Worm (Caenorhabditis elegans) whole organism, L4 larva: ENCODE results near the gene Y54H5A.2.

Experiments used
- F10B5.3 ChIP-seq: sonication (generic microtip); optimal IDR thresholded peaks from 2 replicates; lab custom pipeline; 2016; ENCODE audit warnings: mild to moderate bottlenecking, missing genetic modification characterization, missing compliant biosample characterization
- F44E2.7 ChIP-seq: fragments of 200-800 bp; sonication (Bioruptor generic); IDR thresholded peaks from 2 replicates; pipeline ENCODE4 v2.1.2; 2022; ENCODE audit warnings: missing genetic modification characterization, missing compliant biosample characterization
- F49E8.2 ChIP-seq: sonication (generic microtip); optimal IDR thresholded peaks from 2 replicates; lab custom pipeline; 2016; ENCODE audit warnings: missing compliant biosample characterization, mild to moderate bottlenecking, missing genetic modification characterization, borderline replicate concordance
- T26A8.4 ChIP-seq: fragments of 200-800 bp; sonication (Bioruptor generic); IDR thresholded peaks from 2 replicates; pipeline ENCODE4 v1.3.6; 2022; ENCODE audit warnings: missing genetic modification characterization, missing compliant biosample characterization
- Y5F2A.4 ChIP-seq: fragments of 200-800 bp; sonication (Bioruptor generic); optimal IDR thresholded peaks from 2 replicates; lab custom pipeline; 2018; ENCODE audit warnings: mild to moderate bottlenecking, missing genetic modification characterization, missing compliant biosample characterization
- Y75B8A.6 ChIP-seq: fragments of 200-800 bp; sonication (Bioruptor generic); IDR thresholded peaks from 2 replicates; pipeline ENCODE4 v1.3.6; 2022; ENCODE audit warnings: missing genetic modification reagents, missing genetic modification characterization, missing compliant biosample characterization
- ZK337.2 ChIP-seq: fragments of 200-800 bp; sonication (Bioruptor generic); IDR thresholded peaks from 2 replicates; pipeline ENCODE4 v1.3.6; 2022; ENCODE audit warnings: missing genetic modification reagents, missing genetic modification characterization, missing compliant biosample characterization
- ZK546.5 ChIP-seq, 2 experiments: sonication (generic microtip); optimal IDR thresholded peaks; 2 replicates each; lab custom pipeline; 2017; ENCODE audit warnings: missing biosample characterization in 2 of 2, missing genetic modification characterization in 2 of 2
- aha-1 ChIP-seq: fragments of 150-350 bp; peaks from one replicate; lab custom pipeline; 2014; ENCODE audit warnings: missing biosample characterization, missing genetic modification characterization
- arid-1 ChIP-seq: fragments of 200-800 bp; sonication (Bioruptor generic); conservative IDR thresholded peaks from 2 replicates; pipeline ENCODE4 v1.3.6; 2022; ENCODE audit warnings: missing genetic modification reagents, missing genetic modification characterization, missing compliant biosample characterization
- ceh-20 ChIP-seq: fragments of 200-800 bp; sonication (Bioruptor generic); IDR thresholded peaks from 2 replicates; pipeline ENCODE4 v1.3.6; 2022; ENCODE audit warnings: missing genetic modification reagents, missing genetic modification characterization, missing compliant biosample characterization
- ceh-28 ChIP-seq: fragments of 150-350 bp; optimal IDR thresholded peaks from 2 replicates; lab custom pipeline; 2014; ENCODE audit warnings: missing biosample characterization, missing genetic modification reagents, missing genetic modification characterization
- ceh-32 ChIP-seq: sonication (generic microtip); optimal IDR thresholded peaks from 2 replicates; lab custom pipeline; 2016; ENCODE audit warnings: mild to moderate bottlenecking, missing genetic modification characterization, missing compliant biosample characterization; ENCODE audit not compliant: poor library complexity
- ceh-44 ChIP-seq: fragments of 200-800 bp; sonication (Bioruptor generic); IDR thresholded peaks from 2 replicates; pipeline ENCODE4 v1.3.6; 2022; ENCODE audit warnings: missing genetic modification reagents, missing genetic modification characterization, missing compliant biosample characterization
- ceh-82 ChIP-seq: sonication (generic microtip); optimal IDR thresholded peaks from 2 replicates; lab custom pipeline; 2017; ENCODE audit warnings: missing biosample characterization, missing genetic modification characterization
- ces-1 ChIP-seq: fragments of 150-350 bp; sonication (generic microtip); optimal IDR thresholded peaks from 4 replicates; lab custom pipeline; 2014; ENCODE audit warnings: missing biosample characterization, missing genetic modification reagents, missing genetic modification characterization
- daf-16 ChIP-seq, 3 experiments: sonication (generic microtip); optimal IDR thresholded peaks; 2 replicates each; lab custom pipeline; 2016 to 2017; ENCODE audit warnings: missing genetic modification characterization in 3 of 3, missing genetic modification reagents in 3 of 3, mild to moderate bottlenecking in 2 of 3, missing compliant biosample characterization in 2 of 3, missing biosample characterization in 1 of 3, moderate library complexity in 1 of 3
- daf-19 ChIP-seq: fragments of 200-800 bp; sonication (Bioruptor generic); conservative IDR thresholded peaks from 2 replicates; pipeline ENCODE4 v1.3.6; 2022; ENCODE audit warnings: missing genetic modification characterization, missing compliant biosample characterization
- dmd-6 ChIP-seq: fragments of 200-800 bp; sonication (Bioruptor generic); IDR thresholded peaks from 2 replicates; pipeline ENCODE4 v1.3.6; 2022; ENCODE audit warnings: missing genetic modification reagents, missing genetic modification characterization, missing compliant biosample characterization
- dmd-8 ChIP-seq: fragments of 200-800 bp; sonication (Bioruptor generic); IDR thresholded peaks from 2 replicates; pipeline ENCODE4 v1.3.6; 2022; ENCODE audit warnings: missing genetic modification characterization, missing compliant biosample characterization
- dpl-1 ChIP-seq: fragments of 150-350 bp; optimal IDR thresholded peaks from 2 replicates; lab custom pipeline; 2014; ENCODE audit warnings: missing biosample characterization, missing genetic modification reagents, missing genetic modification characterization
- egl-27 ChIP-seq: sonication (generic microtip); optimal IDR thresholded peaks from 3 replicates; lab custom pipeline; 2017; ENCODE audit warnings: missing biosample characterization, missing genetic modification reagents, missing genetic modification characterization
- fkh-10 ChIP-seq: fragments of 150-350 bp; optimal IDR thresholded peaks from 2 replicates; lab custom pipeline; 2014; ENCODE audit warnings: missing biosample characterization, missing genetic modification reagents, missing genetic modification characterization
- fos-1 ChIP-seq: fragments of 150-350 bp; optimal IDR thresholded peaks from 2 replicates; lab custom pipeline; 2014; ENCODE audit warnings: missing biosample characterization, missing genetic modification characterization
- hif-1 ChIP-seq, 2 experiments: sonication (generic microtip); optimal IDR thresholded peaks; 2 replicates each; lab custom pipeline; 2016 to 2017; ENCODE audit warnings: missing compliant biosample characterization in 2 of 2, missing genetic modification characterization in 2 of 2, missing genetic modification reagents in 2 of 2, missing genotype in 2 of 2, mild to moderate bottlenecking in 1 of 2
- hlh-11 ChIP-seq: fragments of 200-800 bp; sonication (Bioruptor generic); optimal IDR thresholded peaks from 2 replicates; lab custom pipeline; 2018; ENCODE audit warnings: mild to moderate bottlenecking, missing genetic modification characterization, missing compliant biosample characterization
- hmg-1.1 ChIP-seq: fragments of 200-800 bp; sonication (Bioruptor generic); IDR thresholded peaks from 2 replicates; pipeline ENCODE4 v1.3.6; 2022; ENCODE audit warnings: missing genetic modification reagents, missing genetic modification characterization, missing compliant biosample characterization
- jun-1 ChIP-seq: fragments of 150-350 bp; optimal IDR thresholded peaks from 2 replicates; lab custom pipeline; 2014; ENCODE audit warnings: missing biosample characterization, missing genetic modification reagents, missing genetic modification characterization
- lin-1 ChIP-seq: fragments of 200-800 bp; sonication (Bioruptor generic); IDR thresholded peaks from 2 replicates; pipeline ENCODE4 v1.3.6; 2022; ENCODE audit warnings: missing genetic modification reagents, missing genetic modification characterization, missing compliant biosample characterization
- lin-13 ChIP-seq: fragments of 150-350 bp; optimal IDR thresholded peaks from 2 replicates; lab custom pipeline; 2014; ENCODE audit warnings: missing biosample characterization, missing genetic modification reagents, missing genetic modification characterization
- lin-15B ChIP-seq: fragments of 150-350 bp; sonication (generic microtip); optimal IDR thresholded peaks from 3 replicates; lab custom pipeline; 2014; ENCODE audit warnings: missing biosample characterization, missing genetic modification characterization
- lin-29 ChIP-seq: fragments of 200-800 bp; sonication (Bioruptor generic); IDR thresholded peaks from 2 replicates; pipeline ENCODE4 v1.3.6; 2022; ENCODE audit warnings: missing genetic modification reagents, missing genetic modification characterization, missing compliant biosample characterization
- lin-38 ChIP-seq: fragments of 200-800 bp; sonication (Bioruptor generic); IDR thresholded peaks from 2 replicates; pipeline ENCODE4 v1.3.6; 2022; ENCODE audit warnings: missing genetic modification reagents, missing genetic modification characterization, missing compliant biosample characterization
- lir-3 ChIP-seq: sonication (generic microtip); optimal IDR thresholded peaks from 2 replicates; lab custom pipeline; 2016; ENCODE audit warnings: mild to moderate bottlenecking, missing genetic modification characterization, missing compliant biosample characterization
- lsy-2 ChIP-seq, 2 experiments: fragments of 150-350 bp in 1 of 2; sonication (generic microtip) in 1 of 2; optimal IDR thresholded peaks; 2 replicates each; lab custom pipeline; 2014 to 2017; ENCODE audit warnings: missing biosample characterization in 2 of 2, missing genetic modification characterization in 2 of 2
- madf-9 ChIP-seq: fragments of 200-800 bp; sonication (Bioruptor generic); conservative IDR thresholded peaks from 2 replicates; pipeline ENCODE4 v1.3.6; 2022; ENCODE audit warnings: missing genetic modification reagents, missing genetic modification characterization, missing compliant biosample characterization
- mes-2 ChIP-seq: sonication (generic microtip); optimal IDR thresholded peaks from 2 replicates; lab custom pipeline; 2016; ENCODE audit warnings: missing genotype, mild to moderate bottlenecking, missing genetic modification characterization, missing compliant biosample characterization; ENCODE audit not compliant: poor library complexity, severe bottlenecking
- nhr-10 ChIP-seq: fragments of 150-350 bp; optimal IDR thresholded peaks from 2 replicates; lab custom pipeline; 2014; ENCODE audit warnings: missing biosample characterization, missing genetic modification characterization
- nhr-42 ChIP-seq: fragments of 200-800 bp; sonication (Bioruptor generic); IDR thresholded peaks from 2 replicates; pipeline ENCODE4 v1.3.6; 2022; ENCODE audit warnings: missing genetic modification characterization, missing compliant biosample characterization
- nhr-48 ChIP-seq: sonication (generic microtip); optimal IDR thresholded peaks from 2 replicates; lab custom pipeline; 2016; ENCODE audit warnings: mild to moderate bottlenecking, missing genetic modification characterization, missing compliant biosample characterization
- nhr-6 ChIP-seq: fragments of 150-350 bp; optimal IDR thresholded peaks from 2 replicates; lab custom pipeline; 2014; ENCODE audit warnings: missing biosample characterization, missing genetic modification characterization
- nhr-77 ChIP-seq: fragments of 150-350 bp; optimal IDR thresholded peaks from 2 replicates; lab custom pipeline; 2014; ENCODE audit warnings: missing biosample characterization, missing genetic modification characterization
- sdz-12 ChIP-seq: fragments of 200-800 bp; sonication (Bioruptor generic); optimal IDR thresholded peaks from 2 replicates; lab custom pipeline; 2018; ENCODE audit warnings: mild to moderate bottlenecking, missing genetic modification characterization, missing compliant biosample characterization
- skn-1 ChIP-seq: fragments of 150-350 bp; optimal IDR thresholded peaks from 2 replicates; lab custom pipeline; 2014; ENCODE audit warnings: missing biosample characterization, missing genetic modification characterization
- unc-130 ChIP-seq: sonication (generic microtip); optimal IDR thresholded peaks from 2 replicates; lab custom pipeline; 2016; ENCODE audit warnings: missing genetic modification reagents, missing genetic modification characterization, missing compliant biosample characterization
- unc-39 ChIP-seq: sonication (generic microtip); optimal IDR thresholded peaks from 2 replicates; lab custom pipeline; 2017; ENCODE audit warnings: missing biosample characterization, missing genetic modification characterization
- unc-62 ChIP-seq, 3 experiments: fragments of 150-350 bp in 1 of 3; sonication (generic microtip); optimal IDR thresholded peaks in 2 of 3; peaks in 1 of 3; 1 replicate in 1 of 3; 2 replicates in 2 of 3; lab custom pipeline; 2014 to 2017; ENCODE audit warnings: missing biosample characterization in 3 of 3, missing genetic modification characterization in 3 of 3, missing genetic modification reagents in 3 of 3, missing genotype in 1 of 3
- ztf-11 ChIP-seq: fragments of 150-350 bp; optimal IDR thresholded peaks from 2 replicates; lab custom pipeline; 2014; ENCODE audit warnings: missing biosample characterization, missing genetic modification characterization

Gene Y54H5A.2

ce11 chrIII:5190179-5190578 lies 40.8 kb upstream of the Y54H5A.2 start:
- no peak for TF ChIP-seq aha-1 (tag; lab: Kevin White, UChicago)
- TF ChIP-seq lin-29 (GFP tag; lab: Robert Waterston, UW), result no peak
- no peak for TF ChIP-seq hlh-11 (tag; lab: Kevin White, UChicago)
- no peak for TF ChIP-seq ces-1 (GFP tag; lab: Kevin White, UChicago)
- TF ChIP-seq skn-1, result no peak
- TF ChIP-seq unc-130 (GFP tag; lab: Kevin White, UChicago), result no peak
- no peak for TF ChIP-seq lin-15B (tag; lab: Kevin White, UChicago)
- TF ChIP-seq jun-1, result no peak
- TF ChIP-seq fos-1, result no peak
- no peak for TF ChIP-seq unc-62 (GFP tag; optimal IDR thresholded peaks at IDR 0.05 in 1 of 2; lab: Kevin White, UChicago)
- TF ChIP-seq unc-62 (tag; optimal IDR thresholded peaks at IDR 0.05; lab: Kevin White, UChicago), result no peak
- TF ChIP-seq hmg-1.1 (GFP tag; lab: Robert Waterston, UW), result no peak
- no peak for TF ChIP-seq lin-13 (GFP tag; lab: Kevin White, UChicago)
- TF ChIP-seq dmd-8 (GFP tag; lab: Robert Waterston, UW), result no peak
- TF ChIP-seq hif-1 (tag; optimal IDR thresholded peaks at IDR 0.05; lab: Kevin White, UChicago), result peak in 1 of 2 experiments; percentile 27
- TF ChIP-seq dpl-1 (GFP tag; lab: Kevin White, UChicago), result peak; percentile 88
- TF ChIP-seq egl-27 (tag; lab: Kevin White, UChicago), result no peak
- TF ChIP-seq Y5F2A.4 (GFP tag; lab: Kevin White, UChicago), result no peak
- no peak for TF ChIP-seq ztf-11 (tag; lab: Kevin White, UChicago)
- no peak for TF ChIP-seq daf-19 (GFP tag; lab: Robert Waterston, UW)
- TF ChIP-seq nhr-48 (tag; lab: Kevin White, UChicago), result no peak
- peak; percentile 88 for TF ChIP-seq mes-2 (tag; lab: Kevin White, UChicago)
- no peak for TF ChIP-seq nhr-42 (GFP tag; lab: Robert Waterston, UW)
- peak; percentile 16 for TF ChIP-seq F49E8.2 (tag; lab: Kevin White, UChicago)
- no peak for TF ChIP-seq sdz-12 (GFP tag; lab: Kevin White, UChicago)
- TF ChIP-seq F44E2.7 (GFP tag; lab: Robert Waterston, UW), result no peak
- no peak for TF ChIP-seq ceh-82
- TF ChIP-seq arid-1 (GFP tag; lab: Robert Waterston, UW), result 0 out of 2 replicates have a peak, but pooled peaks have one; percentile 29
- no peak for TF ChIP-seq ceh-28 (tag; lab: Kevin White, UChicago)
- no peak for TF ChIP-seq lir-3 (tag; lab: Kevin White, UChicago)
- TF ChIP-seq lin-38 (GFP tag; lab: Robert Waterston, UW), result peak; percentile 44
- TF ChIP-seq fkh-10 (GFP tag; lab: Kevin White, UChicago), result no peak
- peak; percentile 58; the same call in 1 of the 2 replicates for TF ChIP-seq ZK337.2 (GFP tag; lab: Robert Waterston, UW)
- TF ChIP-seq ceh-32 (tag; lab: Kevin White, UChicago), result no peak
- TF ChIP-seq T26A8.4 (GFP tag; lab: Robert Waterston, UW), result no peak
- no peak for TF ChIP-seq unc-39 (tag; lab: Kevin White, UChicago)
- TF ChIP-seq daf-16 (GFP tag; optimal IDR thresholded peaks at IDR 0.05; lab: Kevin White, UChicago), result no peak
- TF ChIP-seq daf-16 (tag; optimal IDR thresholded peaks at IDR 0.05; lab: Kevin White, UChicago), result no peak
- TF ChIP-seq lsy-2 (tag; optimal IDR thresholded peaks at IDR 0.05; lab: Kevin White, UChicago), result peak in 1 of 2 experiments; percentile 27
- TF ChIP-seq F10B5.3, result no peak
- no peak for TF ChIP-seq nhr-77
- no peak for TF ChIP-seq lin-1 (GFP tag; lab: Robert Waterston, UW)
- TF ChIP-seq madf-9, result no peak
- TF ChIP-seq ceh-44, result no peak
- no peak for TF ChIP-seq ceh-20 (GFP tag; lab: Robert Waterston, UW)
- TF ChIP-seq Y75B8A.6 (GFP tag; lab: Robert Waterston, UW), result no peak
- TF ChIP-seq nhr-10 (tag; lab: Kevin White, UChicago), result no peak
- TF ChIP-seq nhr-6, result no peak
- TF ChIP-seq dmd-6 (GFP tag; lab: Robert Waterston, UW), result peak; percentile 33; the same call in 1 of the 2 replicates
- TF ChIP-seq ZK546.5 (tag; optimal IDR thresholded peaks at IDR 0.05; lab: Kevin White, UChicago), result no peak
